Worm (Caenorhabditis elegans) whole organism, late embryonic: ENCODE measurements around the gene F08F3.6.

ENCODE experiments used
- C08G9.2 ChIP-seq: sonication (generic microtip); optimal IDR thresholded peaks from 2 replicates; lab custom pipeline; 2016; ENCODE audit warnings: mild to moderate bottlenecking, missing genetic modification characterization, moderate library complexity, missing compliant biosample characterization
- F13H6.1 ChIP-seq: sonication (generic microtip); optimal IDR thresholded peaks from 2 replicates; lab custom pipeline; 2016; ENCODE audit warnings: missing genetic modification characterization, missing compliant biosample characterization
- K02D7.2 ChIP-seq: sonication (generic microtip); optimal IDR thresholded peaks from 2 replicates; lab custom pipeline; 2017; ENCODE audit warnings: mild to moderate bottlenecking, missing genetic modification characterization, missing compliant biosample characterization
- K09A11.1 ChIP-seq: sonication (generic microtip); optimal IDR thresholded peaks from 2 replicates; lab custom pipeline; 2017; ENCODE audit warnings: antibody characterized with exemption, mild to moderate bottlenecking, missing genetic modification characterization, missing compliant biosample characterization; ENCODE audit not compliant: insufficient read depth
- T23F11.4 ChIP-seq: fragments of 200-800 bp; sonication (Bioruptor generic); optimal IDR thresholded peaks from 2 replicates; lab custom pipeline; 2018; ENCODE audit warnings: mild to moderate bottlenecking, missing genetic modification characterization, missing compliant biosample characterization
- ahr-1 ChIP-seq: sonication (generic microtip); optimal IDR thresholded peaks from 2 replicates; lab custom pipeline; 2016; ENCODE audit warnings: missing genetic modification characterization, missing compliant biosample characterization
- ceh-14 ChIP-seq: sonication (generic microtip); optimal IDR thresholded peaks from 2 replicates; lab custom pipeline; 2016; ENCODE audit warnings: missing genotype, missing genetic modification characterization, missing compliant biosample characterization
- ceh-22 ChIP-seq: sonication (generic microtip); optimal IDR thresholded peaks from 2 replicates; lab custom pipeline; 2017; ENCODE audit warnings: missing biosample characterization, missing genetic modification characterization
- ceh-30 ChIP-seq: fragments of 150-350 bp; optimal IDR thresholded peaks from 2 replicates; lab custom pipeline; 2014; ENCODE audit warnings: missing biosample characterization, missing genetic modification characterization
- ceh-31 ChIP-seq: sonication (generic microtip); optimal IDR thresholded peaks from 2 replicates; lab custom pipeline; 2016; ENCODE audit warnings: missing genetic modification characterization, missing compliant biosample characterization
- ceh-48 ChIP-seq: sonication (generic microtip); optimal IDR thresholded peaks from 2 replicates; lab custom pipeline; 2016; ENCODE audit warnings: missing genetic modification characterization, inconsistent platforms, missing compliant biosample characterization
- ceh-6 ChIP-seq: fragments of 200-800 bp; sonication (Bioruptor generic); optimal IDR thresholded peaks from 2 replicates; lab custom pipeline; 2018; ENCODE audit warnings: mild to moderate bottlenecking, missing genetic modification characterization, missing compliant biosample characterization
- ceh-9 ChIP-seq: sonication (generic microtip); optimal IDR thresholded peaks from 2 replicates; lab custom pipeline; 2016; ENCODE audit warnings: mild to moderate bottlenecking, missing genetic modification characterization, inconsistent platforms, missing compliant biosample characterization
- che-1 ChIP-seq: sonication (generic microtip); optimal IDR thresholded peaks from 2 replicates; lab custom pipeline; 2016; ENCODE audit warnings: mild to moderate bottlenecking, missing genetic modification characterization, missing compliant biosample characterization
- dve-1 ChIP-seq: sonication (generic microtip); optimal IDR thresholded peaks from 2 replicates; lab custom pipeline; 2017; ENCODE audit warnings: antibody characterized with exemption, mild to moderate bottlenecking, missing genetic modification characterization, missing compliant biosample characterization
- elt-2 ChIP-seq: sonication (generic microtip); optimal IDR thresholded peaks from 2 replicates; lab custom pipeline; 2016; ENCODE audit warnings: missing genetic modification reagents, missing genetic modification characterization, missing compliant biosample characterization
- elt-4 ChIP-seq: sonication (generic microtip); optimal IDR thresholded peaks from 2 replicates; lab custom pipeline; 2016; ENCODE audit warnings: missing genetic modification characterization, missing compliant biosample characterization
- ets-4 ChIP-seq: sonication (generic microtip); optimal IDR thresholded peaks from 2 replicates; lab custom pipeline; 2016; ENCODE audit warnings: missing genetic modification characterization, missing compliant biosample characterization
- eyg-1 ChIP-seq: sonication (generic microtip); optimal IDR thresholded peaks from 2 replicates; lab custom pipeline; 2016; ENCODE audit warnings: missing genotype, missing genetic modification characterization, missing compliant biosample characterization
- fkh-10 ChIP-seq: fragments of 150-350 bp; optimal IDR thresholded peaks from 2 replicates; lab custom pipeline; 2014; ENCODE audit warnings: missing biosample characterization, missing genetic modification reagents, missing genetic modification characterization
- hlh-13 ChIP-seq: fragments of 200-800 bp; sonication (Bioruptor generic); optimal IDR thresholded peaks from 2 replicates; lab custom pipeline; 2018; ENCODE audit warnings: mild to moderate bottlenecking, missing genetic modification characterization, missing compliant biosample characterization
- hlh-30 ChIP-seq: sonication (generic microtip); optimal IDR thresholded peaks from 2 replicates; lab custom pipeline; 2017; ENCODE audit warnings: antibody characterized with exemption, missing genetic modification characterization, missing compliant biosample characterization; ENCODE audit not compliant: insufficient read depth
- lim-6 ChIP-seq: sonication (generic microtip); optimal IDR thresholded peaks from 2 replicates; lab custom pipeline; 2016; ENCODE audit warnings: missing genetic modification characterization, missing compliant biosample characterization
- madf-2 ChIP-seq: sonication (generic microtip); optimal IDR thresholded peaks from 2 replicates; lab custom pipeline; 2017; ENCODE audit warnings: missing genetic modification characterization, missing compliant biosample characterization
- mec-3 ChIP-seq: sonication (generic microtip); optimal IDR thresholded peaks from 2 replicates; lab custom pipeline; 2016; ENCODE audit warnings: borderline replicate concordance, missing genetic modification characterization, missing compliant biosample characterization
- nfya-1 ChIP-seq: sonication (generic microtip); optimal IDR thresholded peaks from 2 replicates; lab custom pipeline; 2017; ENCODE audit warnings: missing genetic modification characterization, mild to moderate bottlenecking, missing compliant biosample characterization, antibody characterized with exemption, moderate library complexity
- nhr-232 ChIP-seq: sonication (generic microtip); optimal IDR thresholded peaks from 2 replicates; lab custom pipeline; 2016; ENCODE audit warnings: missing genetic modification characterization, missing compliant biosample characterization
- npax-4 ChIP-seq: sonication (generic microtip); optimal IDR thresholded peaks from 2 replicates; lab custom pipeline; 2016; ENCODE audit warnings: missing genetic modification characterization, missing compliant biosample characterization
- odd-2 ChIP-seq: sonication (generic microtip); optimal IDR thresholded peaks from 2 replicates; lab custom pipeline; 2017; ENCODE audit warnings: antibody characterized with exemption, mild to moderate bottlenecking, missing genetic modification characterization, missing compliant biosample characterization
- pat-9 ChIP-seq: fragments of 200-800 bp; sonication (Bioruptor generic); optimal IDR thresholded peaks from 2 replicates; lab custom pipeline; 2018; ENCODE audit warnings: mild to moderate bottlenecking, missing genetic modification characterization, moderate library complexity, missing compliant biosample characterization
- pax-1 ChIP-seq: fragments of 150-350 bp; optimal IDR thresholded peaks from 2 replicates; lab custom pipeline; 2014; ENCODE audit warnings: missing biosample characterization, missing genetic modification characterization
- pha-2 ChIP-seq: sonication (generic microtip); optimal IDR thresholded peaks from 2 replicates; lab custom pipeline; 2017; ENCODE audit warnings: mild to moderate bottlenecking, missing genetic modification characterization, missing compliant biosample characterization
- pha-4 ChIP-seq: fragments of 150-350 bp; optimal IDR thresholded peaks from 2 replicates; lab custom pipeline; 2018; ENCODE audit warnings: missing biosample characterization, missing genetic modification reagents, missing genetic modification characterization
- pqm-1 ChIP-seq: sonication (generic microtip); optimal IDR thresholded peaks from 2 replicates; lab custom pipeline; 2016; ENCODE audit warnings: missing genetic modification characterization, missing compliant biosample characterization
- ref-2 ChIP-seq: sonication (generic microtip); optimal IDR thresholded peaks from 2 replicates; lab custom pipeline; 2016; ENCODE audit warnings: missing genetic modification characterization, missing compliant biosample characterization
- sdc-2 ChIP-seq: sonication (generic microtip); optimal IDR thresholded peaks from 2 replicates; lab custom pipeline; 2016; ENCODE audit warnings: missing genotype, missing genetic modification characterization, missing compliant biosample characterization
- sox-2 ChIP-seq: fragments of 200-800 bp; sonication (Bioruptor generic); IDR thresholded peaks from 2 replicates; pipeline ENCODE4 v1.3.6; 2022; ENCODE audit warnings: missing genetic modification reagents, missing genetic modification characterization, missing compliant biosample characterization
- sox-4 ChIP-seq: sonication (generic microtip); optimal IDR thresholded peaks from 2 replicates; lab custom pipeline; 2017; ENCODE audit warnings: mild to moderate bottlenecking, missing genetic modification characterization, inconsistent platforms, missing compliant biosample characterization
- syd-9 ChIP-seq: sonication (generic microtip); optimal IDR thresholded peaks from 2 replicates; lab custom pipeline; 2016; ENCODE audit warnings: mild to moderate bottlenecking, missing genetic modification characterization, moderate library complexity, missing compliant biosample characterization
- tbx-7 ChIP-seq: sonication (generic microtip); optimal IDR thresholded peaks from 2 replicates; lab custom pipeline; 2016; ENCODE audit warnings: missing genotype, missing genetic modification characterization, missing compliant biosample characterization
- ttx-3 ChIP-seq: sonication (generic microtip); optimal IDR thresholded peaks from 2 replicates; lab custom pipeline; 2016; ENCODE audit warnings: missing genetic modification reagents, missing genetic modification characterization, missing compliant biosample characterization
- unc-42 ChIP-seq: sonication (generic microtip); optimal IDR thresholded peaks from 2 replicates; lab custom pipeline; 2016; ENCODE audit warnings: missing genotype, missing genetic modification characterization, missing compliant biosample characterization
- ztf-16 ChIP-seq: sonication (generic microtip); optimal IDR thresholded peaks from 2 replicates; lab custom pipeline; 2017; ENCODE audit warnings: missing genetic modification characterization, missing compliant biosample characterization

Gene F08F3.6

ce11 chrV:5442366-5442765 lies 22.5 kb upstream of the F08F3.6 start:
- TF ChIP-seq ceh-48 (tag; lab: Kevin White, UChicago) (no peak), unc-42 (tag; lab: Kevin White, UChicago) (no peak), hlh-13 (GFP tag; lab: Kevin White, UChicago) (no peak), ztf-16 (tag; lab: Kevin White, UChicago) (no peak), sdc-2 (tag; lab: Kevin White, UChicago) (no peak)

- TF ChIP-seq sox-4 (tag; lab: Kevin White, UChicago) (no peak), fkh-10 (GFP tag; lab: Kevin White, UChicago) (no peak), K02D7.2 (no peak), nfya-1 (tag; lab: Kevin White, UChicago) (no peak), sdc-2 (tag; lab: Kevin White, UChicago) (no peak), madf-2 (no peak), F13H6.1 (tag; lab: Kevin White, UChicago) (no peak), ttx-3 (tag; lab: Kevin White, UChicago) (no peak), lim-6 (tag; lab: Kevin White, UChicago) (no peak), hlh-30 (no peak), T23F11.4 (no peak), ceh-9 (no peak), pha-4 (tag; lab: Kevin White, UChicago) (no peak), pqm-1 (no peak), pha-2 (no peak), elt-2 (tag; lab: Kevin White, UChicago) (no peak), ceh-31 (no peak), tbx-7 (tag; lab: Kevin White, UChicago) (no peak), C08G9.2 (no peak), ref-2 (no peak)
Observed at ce11 chrV:5439068-5439467, 19.2 kb upstream of the F08F3.6 start, which contains the start of gene snpc-1.3. Gene snpc-1.3, minus strand, starts transcription at chrV:5439168.

- peak; percentile 51 for TF ChIP-seq unc-42 (tag; lab: Kevin White, UChicago)
- no peak for TF ChIP-seq mec-3 (tag; lab: Kevin White, UChicago)
- TF ChIP-seq ceh-14 (tag; lab: Kevin White, UChicago), result peak; percentile 40
- TF ChIP-seq dve-1 (tag; lab: Kevin White, UChicago), result peak; percentile 14
- no peak for TF ChIP-seq eyg-1 (tag; lab: Kevin White, UChicago)
- peak; percentile 96 for TF ChIP-seq elt-2 (tag; lab: Kevin White, UChicago)
- TF ChIP-seq pqm-1, result peak; percentile 41
Observed at ce11 chrV:5433020-5433419, 13.2 kb upstream of the F08F3.6 start, which contains the start of gene acl-6. Gene acl-6, plus strand, starts transcription at chrV:5433386.

- TF ChIP-seq fkh-10 (GFP tag; lab: Kevin White, UChicago) (no peak), npax-4 (no peak), ceh-30 (no peak), syd-9 (tag; lab: Kevin White, UChicago) (no peak), nhr-232 (tag; lab: Kevin White, UChicago) (no peak), pax-1 (no peak), odd-2 (tag; lab: Kevin White, UChicago) (no peak)
Observed at ce11 chrV:5432499-5432898, 12.6 kb upstream of the F08F3.6 start, which contains the start of gene F08F3.8. Gene F08F3.8, minus strand, starts transcription at chrV:5432599.

ce11 chrV:5427860-5428259 lies 8.0 kb upstream of the F08F3.6 start, which contains the start of gene rhr-1:
Gene rhr-1, plus strand, starts transcription at chrV:5428160.
- no peak for TF ChIP-seq odd-2 (tag; lab: Kevin White, UChicago)
- no peak for TF ChIP-seq hlh-13 (GFP tag; lab: Kevin White, UChicago)
- TF ChIP-seq madf-2, result no peak
- no peak for TF ChIP-seq elt-4 (tag; lab: Kevin White, UChicago)
- TF ChIP-seq sox-2 (GFP tag; lab: Robert Waterston, UW), result no peak
- TF ChIP-seq ceh-6 (GFP tag; lab: Kevin White, UChicago), result no peak
- TF ChIP-seq lim-6 (tag; lab: Kevin White, UChicago), result no peak
- no peak for TF ChIP-seq K09A11.1 (tag; lab: Kevin White, UChicago)
- no peak for TF ChIP-seq ceh-9
- no peak for TF ChIP-seq pat-9 (tag; lab: Kevin White, UChicago)
- no peak for TF ChIP-seq sox-4 (tag; lab: Kevin White, UChicago)
- no peak for TF ChIP-seq che-1 (tag; lab: Kevin White, UChicago)
- no peak for TF ChIP-seq K02D7.2
- no peak for TF ChIP-seq ahr-1 (tag; lab: Kevin White, UChicago)
- no peak for TF ChIP-seq ets-4
- TF ChIP-seq sdc-2 (tag; lab: Kevin White, UChicago), result no peak
- TF ChIP-seq elt-2 (tag; lab: Kevin White, UChicago), result no peak
- no peak for TF ChIP-seq ceh-22 (tag; lab: Kevin White, UChicago)
- TF ChIP-seq, all 69 proteins: peak for 0
